Worm (Caenorhabditis elegans): ENCODE data around the gene Y69E1A.1.
A peak's percentile ranks its signal among the peaks of the same experiment; 100 is the strongest.

The Y69E1A.1 gene

DNA sequence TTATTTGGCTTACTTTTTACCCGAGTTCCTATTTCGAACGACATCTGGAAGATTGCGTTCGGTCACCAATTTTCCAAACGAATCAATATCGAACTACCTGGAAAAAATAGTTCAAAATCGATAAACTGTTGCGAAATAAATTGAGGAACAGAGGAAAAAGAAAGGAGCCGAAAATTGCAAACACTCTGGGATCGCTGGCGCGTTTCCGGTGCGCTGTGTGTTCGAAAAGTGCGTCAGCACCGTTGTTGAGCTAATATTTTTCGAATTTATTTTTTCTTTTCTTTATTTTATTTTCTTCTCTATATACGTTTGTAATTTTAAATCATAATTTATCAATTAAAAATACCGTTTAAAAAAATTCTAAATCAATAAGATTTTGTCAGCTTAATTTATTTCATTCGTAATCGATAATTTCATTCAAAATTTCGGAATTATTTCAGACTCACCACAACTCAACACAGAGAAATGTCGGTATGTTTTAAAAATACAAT lies 15.6 kb downstream of the Y69E1A.1 start, which contains the start of the genes dnc-1 and lsm-7 (continued):
- TF ChIP-seq hlh-12 (tag; optimal IDR thresholded peaks at IDR 0.05): no peak
- TF ChIP-seq hmg-20 (GFP tag; IDR thresholded peaks at IDR 0.05): no peak
- TF ChIP-seq B0035.1 (tag; optimal IDR thresholded peaks at IDR 0.05): no peak
- no peak for TF ChIP-seq egl-18 (GFP tag; IDR thresholded peaks at IDR 0.05)
- TF ChIP-seq dpff-1 (tag; optimal IDR thresholded peaks at IDR 0.05): no peak
- no peak for TF ChIP-seq F10E7.11 (tag; optimal IDR thresholded peaks at IDR 0.05)
- TF ChIP-seq aptf-3 (GFP tag; IDR thresholded peaks at IDR 0.05): no peak
- no peak for TF ChIP-seq F57A8.1 (GFP tag; optimal IDR thresholded peaks at IDR 0.05)
- no peak for TF ChIP-seq nhr-179 (tag; optimal IDR thresholded peaks at IDR 0.05)
- no peak for TF ChIP-seq madf-3 (GFP tag; IDR thresholded peaks at IDR 0.05)
- TF ChIP-seq lsy-27 (tag; optimal IDR thresholded peaks at IDR 0.05; ENCODE audit: borderline replicate concordance, insufficient read depth): no peak
- no peak for TF ChIP-seq ceh-91 (GFP tag; IDR thresholded peaks at IDR 0.05)
- TF ChIP-seq snpc-3.4 (tag; optimal IDR thresholded peaks at IDR 0.05): no peak
- peak; percentile 26 for TF ChIP-seq lin-40 (tag; optimal IDR thresholded peaks at IDR 0.05)
- no peak for TF ChIP-seq ets-4 (GFP tag; optimal IDR thresholded peaks at IDR 0.05)
- no peak for TF ChIP-seq F37B4.10 (GFP tag; IDR thresholded peaks at IDR 0.05)
- no peak for TF ChIP-seq Y53F4B.3 (GFP tag; IDR thresholded peaks at IDR 0.05)
- no peak for TF ChIP-seq die-1 (tag; optimal IDR thresholded peaks at IDR 0.05)
- TF ChIP-seq atf-7 (tag; optimal IDR thresholded peaks at IDR 0.05): no peak
- 0 out of 2 replicates have a peak, but pooled peaks have one; percentile 34 for TF ChIP-seq Y67H2A.10 (GFP tag; conservative IDR thresholded peaks at IDR 0.05)
- no peak for TF ChIP-seq madf-8 (GFP tag; conservative IDR thresholded peaks at IDR 0.05)
- peak; percentile 56 for TF ChIP-seq dpl-1 (GFP tag; optimal IDR thresholded peaks at IDR 0.05)
- peak; percentile 93 for TF ChIP-seq cebp-1 (GFP tag; IDR thresholded peaks at IDR 0.05)
- peak; percentile 99 for TF ChIP-seq cebp-1 (tag; optimal IDR thresholded peaks at IDR 0.05)
- TF ChIP-seq K11D2.4 (GFP tag; IDR thresholded peaks at IDR 0.05): peak; percentile 68
- no peak for TF ChIP-seq mel-28 (tag; optimal IDR thresholded peaks at IDR 0.05; ENCODE audit: borderline replicate concordance)
- TF ChIP-seq unc-62 (GFP tag; optimal IDR thresholded peaks at IDR 0.05): no peak
- TF ChIP-seq efl-1 (GFP tag; optimal IDR thresholded peaks at IDR 0.05): no peak
- TF ChIP-seq ccch-3 (GFP tag; optimal IDR thresholded peaks at IDR 0.05): no peak
- no peak for TF ChIP-seq F49E8.2 (tag; optimal IDR thresholded peaks at IDR 0.05; ENCODE audit: insufficient read depth)
- TF ChIP-seq zfh-2 (GFP tag; conservative IDR thresholded peaks at IDR 0.05): peak; percentile 58; the same call in 1 of the 2 replicates
- no peak for TF ChIP-seq D2030.7 (GFP tag; IDR thresholded peaks at IDR 0.05)
- TF ChIP-seq nhr-120 (GFP tag; IDR thresholded peaks at IDR 0.05): no peak
- TF ChIP-seq tlf-1 (GFP tag; optimal IDR thresholded peaks at IDR 0.05): peak; percentile 20
- TF ChIP-seq B0019.2 (GFP tag; conservative IDR thresholded peaks at IDR 0.05): 0 out of 2 replicates have a peak, but pooled peaks have one; percentile 6
- no peak for TF ChIP-seq akir-1 (GFP tag; optimal IDR thresholded peaks at IDR 0.05)
- TF ChIP-seq T26A5.8 (tag; optimal IDR thresholded peaks at IDR 0.05): no peak
- no peak for TF ChIP-seq mxl-1 (tag; optimal IDR thresholded peaks at IDR 0.05)
- TF ChIP-seq F23B12.7 (tag; optimal IDR thresholded peaks at IDR 0.05; ENCODE audit: insufficient read depth): peak; percentile 80
- TF ChIP-seq B0261.1 (tag; optimal IDR thresholded peaks at IDR 0.05): no peak
- no peak for TF ChIP-seq zim-3 (tag; optimal IDR thresholded peaks at IDR 0.05)

All from whole organism, young adult.